3 fruit fly cellular contexts compared by ENCODE assay signal in genomic region chr3L:12703451-12704020, dm6.
A peak's percentile ranks its signal among the peaks of the same experiment; 100 is the strongest.
TF ChIP-seq lines count a peak whose summit lies in the region.

No protein-coding gene starts in this region.

- TF ChIP-seq CTCF in whole organism, embryonic (GFP tag; optimal IDR thresholded peaks at IDR 0.05; lab: Kevin White, UChicago): no peak

TF ChIP-seq in whole organism, embryonic, 481 proteins besides CTCF, POLR2A, EP300 and RAD21:
- TF ChIP-seq nom (GFP tag; optimal IDR thresholded peaks at IDR 0.05; lab: Kevin White, UChicago): peak; percentile 1
- TF ChIP-seq CG4424 (GFP tag; optimal IDR thresholded peaks at IDR 0.05; lab: Kevin White, UChicago): peak; percentile 32
- TF ChIP-seq CG15696 (tag; optimal IDR thresholded peaks at IDR 0.05; lab: Kevin White, UChicago): peak; percentile 35
- TF ChIP-seq CG9727 (GFP tag; optimal IDR thresholded peaks at IDR 0.05; lab: Kevin White, UChicago): peak; percentile 18
- TF ChIP-seq CG10267 (tag; optimal IDR thresholded peaks at IDR 0.05; lab: Kevin White, UChicago): peak; percentile 36
- no peak for TF ChIP-seq shn (GFP tag; optimal IDR thresholded peaks at IDR 0.05; lab: Kevin White, UChicago)
- TF ChIP-seq sens-2 (GFP tag; IDR thresholded peaks at IDR 0.05; lab: Robert Waterston, UW): no peak
- no peak for TF ChIP-seq Gsc (GFP tag; IDR thresholded peaks at IDR 0.05; lab: Robert Waterston, UW)
- peak; percentile 10; the same call in 1 of the 2 replicates for TF ChIP-seq CG6689 (GFP tag; IDR thresholded peaks at IDR 0.05; lab: Robert Waterston, UW)
- TF ChIP-seq zf30C (GFP tag; optimal IDR thresholded peaks at IDR 0.05; lab: Kevin White, UChicago): peak; percentile 26
- peak; percentile 40 for TF ChIP-seq phol (tag; optimal IDR thresholded peaks at IDR 0.05; lab: Kevin White, UChicago)
- peak; percentile 25 for TF ChIP-seq CG14710 (tag; optimal IDR thresholded peaks at IDR 0.05; lab: Kevin White, UChicago)
- peak; percentile 54 for TF ChIP-seq CG10979 (tag; optimal IDR thresholded peaks at IDR 0.05; lab: Kevin White, UChicago)
TF ChIP-seq in whole organism, embryonic: peak in this region for 10.

TF ChIP-seq in whole organism, prepupa, 60 proteins besides CTCF, POLR2A, EP300 and RAD21:
- TF ChIP-seq CG6163 (GFP tag; IDR thresholded peaks at IDR 0.05; lab: Robert Waterston, UW) (peak; percentile 23; the same call in 1 of the 3 replicates), CG3919 (GFP tag; optimal IDR thresholded peaks at IDR 0.05; lab: Kevin White, UChicago) (peak; percentile 45), Ets96B (tag; optimal IDR thresholded peaks at IDR 0.05; lab: Kevin White, UChicago) (peak; percentile 41), CG10631 (GFP tag; optimal IDR thresholded peaks at IDR 0.05; lab: Kevin White, UChicago) (peak; percentile 15), Eip78C (GFP tag; lab: Kevin White, UChicago) (peak; percentile 92), CG11294 (GFP tag; IDR thresholded peaks at IDR 0.05; lab: Robert Waterston, UW) (no peak), Eip93F (GFP tag; optimal IDR thresholded peaks at IDR 0.05; lab: Kevin White, UChicago) (no peak), Hr38 (GFP tag; optimal IDR thresholded peaks at IDR 0.05; lab: Kevin White, UChicago) (no peak), CG31627 (GFP tag; optimal IDR thresholded peaks at IDR 0.05; lab: Kevin White, UChicago) (no peak), spab (GFP tag; optimal IDR thresholded peaks at IDR 0.05; lab: Kevin White, UChicago) (peak; percentile 32), OdsH (GFP tag; optimal IDR thresholded peaks at IDR 0.05; lab: Kevin White, UChicago) (no peak), cyc (GFP tag; optimal IDR thresholded peaks at IDR 0.05; lab: Kevin White, UChicago) (peak; percentile 7), ss (GFP tag; optimal IDR thresholded peaks at IDR 0.05; lab: Kevin White, UChicago) (peak in 1 of 2 experiments; percentile 29), CG10669 (GFP tag; optimal IDR thresholded peaks at IDR 0.05; lab: Kevin White, UChicago) (peak; percentile 51), vri (GFP tag; optimal IDR thresholded peaks at IDR 0.05; lab: Kevin White, UChicago) (no peak), svp (GFP tag; lab: Kevin White, UChicago) (peak; percentile 71), CG11762 (GFP tag; optimal IDR thresholded peaks at IDR 0.05; lab: Kevin White, UChicago; ENCODE audit: insufficient read depth) (peak; percentile 21), fkh (GFP tag; optimal IDR thresholded peaks at IDR 0.05; lab: Kevin White, UChicago) (no peak), CG3032 (tag; optimal IDR thresholded peaks at IDR 0.05; lab: Kevin White, UChicago) (peak; percentile 15), lz (GFP tag; optimal IDR thresholded peaks at IDR 0.05; lab: Kevin White, UChicago) (no peak), CG34406 (GFP tag; optimal IDR thresholded peaks at IDR 0.05; lab: Kevin White, UChicago) (no peak), CG4318 (GFP tag; optimal IDR thresholded peaks at IDR 0.05; lab: Kevin White, UChicago) (no peak), pdm3 (GFP tag; optimal IDR thresholded peaks at IDR 0.05; lab: Kevin White, UChicago) (no peak), fd85E (GFP tag; optimal IDR thresholded peaks at IDR 0.05; lab: Kevin White, UChicago) (no peak), Sox14 (GFP tag; optimal IDR thresholded peaks at IDR 0.05; lab: Kevin White, UChicago) (no peak), Smox (GFP tag; optimal IDR thresholded peaks at IDR 0.05; lab: Kevin White, UChicago) (no peak), Hr4 (GFP tag; optimal IDR thresholded peaks at IDR 0.05; lab: Kevin White, UChicago) (no peak), acj6 (GFP tag; optimal IDR thresholded peaks at IDR 0.05; lab: Kevin White, UChicago) (no peak), fd59A (GFP tag; optimal IDR thresholded peaks at IDR 0.05; lab: Kevin White, UChicago) (no peak), CG6276 (GFP tag; optimal IDR thresholded peaks at IDR 0.05; lab: Kevin White, UChicago) (no peak), topi (GFP tag; optimal IDR thresholded peaks at IDR 0.05; lab: Kevin White, UChicago) (peak; percentile 47), Blimp-1 (GFP tag; optimal IDR thresholded peaks at IDR 0.05; lab: Kevin White, UChicago) (no peak), Eip75B (GFP tag; optimal IDR thresholded peaks at IDR 0.05; lab: Kevin White, UChicago) (no peak), dsx (GFP tag; optimal IDR thresholded peaks at IDR 0.05; lab: Kevin White, UChicago; ENCODE audit: poor library complexity, severe bottlenecking) (peak; percentile 37), CG7368 (GFP tag; optimal IDR thresholded peaks at IDR 0.05; lab: Kevin White, UChicago) (no peak), CG1621 (tag; optimal IDR thresholded peaks at IDR 0.05; lab: Kevin White, UChicago) (no peak), CG6808 (GFP tag; optimal IDR thresholded peaks at IDR 0.05; lab: Kevin White, UChicago) (peak; percentile 42), Met (GFP tag; optimal IDR thresholded peaks at IDR 0.05; lab: Kevin White, UChicago) (no peak), salr (GFP tag; optimal IDR thresholded peaks at IDR 0.05; lab: Kevin White, UChicago) (no peak), CG32006 (GFP tag; optimal IDR thresholded peaks at IDR 0.05; lab: Kevin White, UChicago) (no peak), CG8119 (GFP tag; IDR thresholded peaks at IDR 0.05; lab: Robert Waterston, UW) (no peak)

TF ChIP-seq in whole organism, pupa, 21 proteins besides CTCF, POLR2A, EP300 and RAD21:
- TF ChIP-seq rn (GFP tag; IDR thresholded peaks at IDR 0.05; lab: Robert Waterston, UW): no peak
- peak; percentile 16 for TF ChIP-seq CG15710 (tag; optimal IDR thresholded peaks at IDR 0.05; lab: Kevin White, UChicago)
- no peak for TF ChIP-seq CG13204 (GFP tag; optimal IDR thresholded peaks at IDR 0.05; lab: Kevin White, UChicago)
- no peak for TF ChIP-seq CG12605 (GFP tag; IDR thresholded peaks at IDR 0.05; lab: Robert Waterston, UW)
- TF ChIP-seq CG8301 (tag; optimal IDR thresholded peaks at IDR 0.05; lab: Kevin White, UChicago): peak; percentile 0
- peak; percentile 58 for TF ChIP-seq D1 (tag; optimal IDR thresholded peaks at IDR 0.05; lab: Kevin White, UChicago)
- peak; percentile 67 for TF ChIP-seq CG9948 (tag; optimal IDR thresholded peaks at IDR 0.05; lab: Kevin White, UChicago)
- TF ChIP-seq Pif1A (GFP tag; optimal IDR thresholded peaks at IDR 0.05; lab: Kevin White, UChicago): peak; percentile 27
- TF ChIP-seq CG14655 (GFP tag; optimal IDR thresholded peaks at IDR 0.05; lab: Kevin White, UChicago): peak; percentile 50
- no peak for TF ChIP-seq EcR (GFP tag; optimal IDR thresholded peaks at IDR 0.05; lab: Kevin White, UChicago)
- TF ChIP-seq Pif1B (GFP tag; optimal IDR thresholded peaks at IDR 0.05; lab: Kevin White, UChicago): peak; percentile 27
- TF ChIP-seq CG8159 (tag; optimal IDR thresholded peaks at IDR 0.05; lab: Kevin White, UChicago): peak; percentile 81
- TF ChIP-seq CG4496 (GFP tag; IDR thresholded peaks at IDR 0.05; lab: Robert Waterston, UW): no peak
- no peak for TF ChIP-seq CG10348 (GFP tag; IDR thresholded peaks at IDR 0.05; lab: Robert Waterston, UW)
- no peak for TF ChIP-seq fd96Ca (GFP tag; IDR thresholded peaks at IDR 0.05; lab: Robert Waterston, UW)
- TF ChIP-seq Ets98B (GFP tag; IDR thresholded peaks at IDR 0.05; lab: Robert Waterston, UW): no peak
- peak; percentile 33 for TF ChIP-seq Snoo (tag; optimal IDR thresholded peaks at IDR 0.05; lab: Kevin White, UChicago)
- peak; percentile 52 for TF ChIP-seq CG17806 (tag; optimal IDR thresholded peaks at IDR 0.05; lab: Kevin White, UChicago)
- no peak for TF ChIP-seq CG34367 (tag; optimal IDR thresholded peaks at IDR 0.05; lab: Kevin White, UChicago)
